Worm (Caenorhabditis elegans) whole organism, young adult: ENCODE measurements around the gene unc-24.

Experiments
- B0019.2 ChIP-seq: fragments of 200-800 bp; sonication (Bioruptor generic); conservative IDR thresholded peaks from 2 replicates; pipeline ENCODE4 v1.3.6; 2022; ENCODE audit warnings: missing genetic modification reagents, missing genetic modification characterization, missing compliant biosample characterization
- F22D6.2 ChIP-seq: sonication (generic microtip); optimal IDR thresholded peaks from 2 replicates; lab custom pipeline; 2016; ENCODE audit warnings: mild to moderate bottlenecking, missing genetic modification characterization, missing compliant biosample characterization
- F39B2.1 ChIP-seq: fragments of 200-800 bp; sonication (Bioruptor generic); IDR thresholded peaks from 2 replicates; pipeline ENCODE4 v1.3.6; 2022; ENCODE audit warnings: missing genetic modification reagents, missing genetic modification characterization, missing compliant biosample characterization
- K11D2.4 ChIP-seq: fragments of 200-800 bp; sonication (Bioruptor generic); IDR thresholded peaks from 2 replicates; pipeline ENCODE4 v1.3.6; 2022; ENCODE audit warnings: missing genetic modification reagents, missing genetic modification characterization, missing compliant biosample characterization
- Y53F4B.3 ChIP-seq: fragments of 200-800 bp; sonication (Bioruptor generic); IDR thresholded peaks from 2 replicates; pipeline ENCODE4 v1.3.6; 2022; ENCODE audit warnings: missing genetic modification reagents, missing genetic modification characterization, missing compliant biosample characterization
- Y56A3A.18 ChIP-seq: fragments of 200-800 bp; sonication (Bioruptor generic); IDR thresholded peaks from 2 replicates; pipeline ENCODE4 v1.3.6; 2022; ENCODE audit warnings: missing genetic modification reagents, missing genetic modification characterization, missing compliant biosample characterization
- Y79H2A.3 ChIP-seq: fragments of 200-800 bp; sonication (Bioruptor generic); conservative IDR thresholded peaks from 2 replicates; pipeline ENCODE4 v1.3.6; 2022; ENCODE audit warnings: missing genetic modification reagents, missing genetic modification characterization, missing compliant biosample characterization
- attf-3 ChIP-seq: fragments of 200-800 bp; sonication (Bioruptor generic); conservative IDR thresholded peaks from 2 replicates; pipeline ENCODE4 v1.3.6; 2022; ENCODE audit warnings: missing genetic modification reagents, missing genetic modification characterization, missing compliant biosample characterization
- attf-6 ChIP-seq: fragments of 200-800 bp; sonication (Bioruptor generic); IDR thresholded peaks from 2 replicates; pipeline ENCODE4 v1.3.6; 2022; ENCODE audit warnings: missing genetic modification reagents, missing genetic modification characterization, missing compliant biosample characterization
- bed-1 ChIP-seq: fragments of 200-800 bp; sonication (Bioruptor generic); IDR thresholded peaks from 2 replicates; pipeline ENCODE4 v1.3.6; 2022; ENCODE audit warnings: missing genetic modification reagents, missing genetic modification characterization, missing compliant biosample characterization
- bed-2 ChIP-seq: fragments of 200-800 bp; sonication (Bioruptor generic); IDR thresholded peaks from 2 replicates; pipeline ENCODE4 v1.3.6; 2022; ENCODE audit warnings: missing genetic modification reagents, missing genetic modification characterization, missing compliant biosample characterization
- ceh-27 ChIP-seq: fragments of 200-800 bp; sonication (Bioruptor generic); optimal IDR thresholded peaks from 2 replicates; lab custom pipeline; 2018; ENCODE audit warnings: mild to moderate bottlenecking, missing genetic modification characterization, moderate library complexity, missing compliant biosample characterization
- die-1 ChIP-seq: sonication (generic microtip); optimal IDR thresholded peaks from 2 replicates; lab custom pipeline; 2016; ENCODE audit warnings: missing genotype, mild to moderate bottlenecking, missing genetic modification characterization, missing compliant biosample characterization
- dpff-1 ChIP-seq: sonication (generic microtip); optimal IDR thresholded peaks from 2 replicates; lab custom pipeline; 2017; ENCODE audit warnings: mild to moderate bottlenecking, missing genetic modification characterization, missing compliant biosample characterization
- him-1 ChIP-seq: sonication (generic microtip); optimal IDR thresholded peaks from 2 replicates; lab custom pipeline; 2016; ENCODE audit warnings: missing genotype, missing genetic modification reagents, missing genetic modification characterization, missing compliant biosample characterization
- hlh-12 ChIP-seq: sonication (generic microtip); optimal IDR thresholded peaks from 2 replicates; lab custom pipeline; 2016; ENCODE audit warnings: missing genetic modification characterization, missing compliant biosample characterization
- let-526 ChIP-seq: fragments of 200-800 bp; sonication (Bioruptor generic); IDR thresholded peaks from 2 replicates; pipeline ENCODE4 v1.3.6; 2022; ENCODE audit warnings: missing genetic modification reagents, missing genetic modification characterization, missing compliant biosample characterization
- let-607 ChIP-seq, 2 experiments: fragments of 200-800 bp in 1 of 2; sonication (Bioruptor generic) in 1 of 2; sonication (generic microtip) in 1 of 2; optimal IDR thresholded peaks; 2 replicates each; lab custom pipeline; 2016 to 2018; ENCODE audit warnings: mild to moderate bottlenecking in 2 of 2, missing compliant biosample characterization in 2 of 2, missing genetic modification characterization in 2 of 2, moderate library complexity in 2 of 2, missing genotype in 1 of 2
- lin-40 ChIP-seq: sonication (generic microtip); optimal IDR thresholded peaks from 2 replicates; lab custom pipeline; 2016; ENCODE audit warnings: missing genetic modification characterization, mild to moderate bottlenecking, missing compliant biosample characterization, missing genotype, missing genetic modification reagents
- lin-54 ChIP-seq: fragments of 200-800 bp; sonication (Bioruptor generic); optimal IDR thresholded peaks from 2 replicates; lab custom pipeline; 2018; ENCODE audit warnings: mild to moderate bottlenecking, missing genetic modification characterization, missing compliant biosample characterization
- lsy-27 ChIP-seq: sonication (generic microtip); optimal IDR thresholded peaks from 2 replicates; lab custom pipeline; 2017; ENCODE audit warnings: missing genetic modification characterization, mild to moderate bottlenecking, missing compliant biosample characterization, antibody characterized with exemption, missing genotype, borderline replicate concordance; ENCODE audit not compliant: insufficient read depth
- madf-10 ChIP-seq: sonication (generic microtip); optimal IDR thresholded peaks from 2 replicates; lab custom pipeline; 2016; ENCODE audit warnings: mild to moderate bottlenecking, missing genetic modification characterization, missing compliant biosample characterization
- madf-6 ChIP-seq: fragments of 200-800 bp; sonication (Bioruptor generic); IDR thresholded peaks from 2 replicates; pipeline ENCODE4 v1.3.6; 2022; ENCODE audit warnings: missing genetic modification reagents, missing genetic modification characterization, missing compliant biosample characterization
- madf-8 ChIP-seq: fragments of 200-800 bp; sonication (Bioruptor generic); conservative IDR thresholded peaks from 2 replicates; pipeline ENCODE4 v1.3.6; 2022; ENCODE audit warnings: missing genetic modification reagents, missing genetic modification characterization, missing compliant biosample characterization
- mcd-1 ChIP-seq: fragments of 200-800 bp; sonication (Bioruptor generic); IDR thresholded peaks from 2 replicates; pipeline ENCODE4 v1.3.6; 2022; ENCODE audit warnings: missing genetic modification reagents, missing genetic modification characterization, missing compliant biosample characterization
- mel-28 ChIP-seq: sonication (generic microtip); optimal IDR thresholded peaks from 2 replicates; lab custom pipeline; 2016; ENCODE audit warnings: borderline replicate concordance, mild to moderate bottlenecking, missing genetic modification characterization, missing compliant biosample characterization
- mes-4 ChIP-seq: sonication (generic microtip); optimal IDR thresholded peaks from 2 replicates; lab custom pipeline; 2016; ENCODE audit warnings: missing genotype, missing genetic modification characterization, missing compliant biosample characterization
- nfya-1 ChIP-seq: sonication (generic microtip); optimal IDR thresholded peaks from 2 replicates; lab custom pipeline; 2017; ENCODE audit warnings: antibody characterized with exemption, missing compliant biosample characterization, missing genetic modification characterization, borderline replicate concordance; ENCODE audit not compliant: insufficient read depth
- nhr-179 ChIP-seq: sonication (generic microtip); optimal IDR thresholded peaks from 2 replicates; lab custom pipeline; 2016; ENCODE audit warnings: mild to moderate bottlenecking, missing genetic modification characterization, missing compliant biosample characterization
- nhr-80 ChIP-seq: sonication (generic microtip); optimal IDR thresholded peaks from 2 replicates; lab custom pipeline; 2016; ENCODE audit warnings: missing genetic modification characterization, missing compliant biosample characterization
- pha-4 ChIP-seq: fragments of 150-350 bp; sonication (generic microtip); optimal IDR thresholded peaks from 2 replicates; lab custom pipeline; 2014; ENCODE audit warnings: missing biosample characterization, missing genetic modification reagents, missing genetic modification characterization
- rcor-1 ChIP-seq: fragments of 200-800 bp; sonication (Bioruptor generic); IDR thresholded peaks from 2 replicates; pipeline ENCODE4 v1.3.6; 2022; ENCODE audit warnings: missing genetic modification reagents, missing genetic modification characterization, missing compliant biosample characterization
- rec-8 ChIP-seq, 2 experiments: sonication (generic microtip); optimal IDR thresholded peaks; 2 replicates each; lab custom pipeline; 2016; ENCODE audit warnings: mild to moderate bottlenecking in 2 of 2, missing genetic modification characterization in 2 of 2, missing genetic modification reagents in 2 of 2, missing genotype in 2 of 2, missing biosample characterization in 1 of 2, missing compliant biosample characterization in 1 of 2, moderate library complexity in 1 of 2
- rpc-1 ChIP-seq, 2 experiments: fragments of 150-350 bp in 1 of 2; sonication (generic microtip) in 1 of 2; optimal IDR thresholded peaks; 2 replicates each; lab custom pipeline; 2014 to 2018; ENCODE audit warnings: missing biosample characterization in 1 of 2, missing genetic modification characterization in 1 of 2, missing genetic modification reagents in 1 of 2, missing genotype in 1 of 2
- sdz-38 ChIP-seq: sonication (generic microtip); optimal IDR thresholded peaks from 2 replicates; lab custom pipeline; 2016; ENCODE audit warnings: missing genotype, missing genetic modification characterization, missing compliant biosample characterization
- snpc-1.1 ChIP-seq: sonication (generic microtip); optimal IDR thresholded peaks from 2 replicates; lab custom pipeline; 2017; ENCODE audit warnings: missing genetic modification characterization, mild to moderate bottlenecking, missing compliant biosample characterization, antibody characterized with exemption, moderate library complexity, missing genotype, missing genetic modification reagents; ENCODE audit not compliant: insufficient read depth
- snpc-4 ChIP-seq, 5 experiments: fragments of 150-350 bp in 1 of 5; sonication (generic microtip) in 4 of 5; optimal IDR thresholded peaks; 2 replicates each; lab custom pipeline; 2014 to 2018; ENCODE audit warnings: missing genetic modification characterization in 5 of 5, missing biosample characterization in 3 of 5, antibody characterized with exemption in 2 of 5, mild to moderate bottlenecking in 2 of 5, missing compliant biosample characterization in 2 of 5, missing genotype in 2 of 5, moderate library complexity in 2 of 5, missing genetic modification reagents in 1 of 5
- somi-1 ChIP-seq: fragments of 200-800 bp; sonication (Bioruptor generic); optimal IDR thresholded peaks from 2 replicates; lab custom pipeline; 2018; ENCODE audit warnings: mild to moderate bottlenecking, missing genetic modification characterization, missing compliant biosample characterization
- tbx-9 ChIP-seq: sonication (generic microtip); optimal IDR thresholded peaks from 2 replicates; lab custom pipeline; 2016; ENCODE audit warnings: borderline replicate concordance, missing genetic modification characterization, inconsistent platforms, missing compliant biosample characterization
- tlf-1 ChIP-seq: fragments of 200-800 bp; sonication (Bioruptor generic); optimal IDR thresholded peaks from 2 replicates; lab custom pipeline; 2018; ENCODE audit warnings: mild to moderate bottlenecking, missing genetic modification characterization, missing compliant biosample characterization
- xnd-1 ChIP-seq: sonication (generic microtip); optimal IDR thresholded peaks from 2 replicates; lab custom pipeline; 2016; ENCODE audit warnings: missing genotype, missing genetic modification reagents, missing genetic modification characterization, missing compliant biosample characterization
- ztf-22 ChIP-seq: fragments of 200-800 bp; sonication (Bioruptor generic); optimal IDR thresholded peaks from 2 replicates; lab custom pipeline; 2018; ENCODE audit warnings: mild to moderate bottlenecking, missing genetic modification characterization, moderate library complexity, missing compliant biosample characterization
- ztf-3 ChIP-seq: fragments of 200-800 bp; sonication (Bioruptor generic); optimal IDR thresholded peaks from 2 replicates; lab custom pipeline; 2018; ENCODE audit warnings: mild to moderate bottlenecking, missing genetic modification characterization, missing compliant biosample characterization

Gene unc-24

DNA sequence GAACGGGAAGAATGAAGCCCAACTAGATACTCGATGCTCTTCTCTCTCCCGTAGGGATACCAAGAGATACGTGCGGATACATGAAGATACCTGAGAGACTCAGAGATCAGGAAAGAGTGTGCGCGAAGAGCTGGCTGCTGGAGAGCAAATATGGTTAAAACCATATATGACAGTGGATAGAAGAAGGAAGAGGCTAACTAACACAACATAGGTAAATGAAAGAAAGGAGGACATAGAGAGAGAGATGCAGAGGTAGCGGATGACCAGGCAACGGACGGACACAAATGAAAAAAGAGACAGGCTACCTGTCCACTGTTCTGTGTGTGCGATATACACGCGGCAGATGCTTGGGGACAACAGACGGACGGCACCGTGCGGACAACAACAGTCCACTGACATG lies 28.5 kb downstream of the unc-24 start:
- TF ChIP-seq ztf-22 (no peak), bed-2 (GFP tag; lab: Robert Waterston, UW) (no peak), madf-6 (GFP tag; lab: Robert Waterston, UW) (no peak), pha-4 (tag; lab: Kevin White, UChicago) (no peak), snpc-1.1 (tag; lab: Kevin White, UChicago) (no peak)

DNA sequence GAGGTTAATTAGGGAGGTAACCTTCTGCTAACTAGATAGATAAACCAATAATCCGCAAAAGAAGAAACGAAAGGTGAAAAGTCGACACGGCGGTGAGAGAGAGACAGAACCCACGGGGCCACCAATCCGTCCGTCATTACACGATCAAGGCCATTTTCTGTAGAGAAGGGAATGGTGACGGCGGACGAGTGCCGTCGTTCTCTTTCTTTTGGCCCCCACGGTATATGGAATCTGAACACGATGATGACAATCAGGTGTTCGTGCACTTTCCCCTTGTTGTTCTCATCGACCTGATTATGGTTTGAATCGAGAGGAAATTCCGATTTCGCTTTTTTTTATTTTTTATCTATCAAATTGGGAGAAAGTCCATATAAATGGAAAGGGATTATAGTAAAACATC lies 29.7 kb downstream of the unc-24 start:
- TF ChIP-seq tlf-1 (GFP tag; lab: Kevin White, UChicago) = no peak
- TF ChIP-seq B0019.2 = no peak
- TF ChIP-seq him-1 (tag; lab: Kevin White, UChicago) = no peak
- TF ChIP-seq mes-4 (tag; lab: Kevin White, UChicago) = no peak
- no peak for TF ChIP-seq attf-6 (GFP tag; lab: Robert Waterston, UW)
- TF ChIP-seq madf-8 (GFP tag; lab: Robert Waterston, UW) = no peak
- TF ChIP-seq lin-54 (GFP tag; lab: Kevin White, UChicago) = no peak
- no peak for TF ChIP-seq hlh-12 (tag; lab: Kevin White, UChicago)
- TF ChIP-seq xnd-1 (tag; lab: Kevin White, UChicago) = no peak
- TF ChIP-seq somi-1 = no peak
- TF ChIP-seq tbx-9 (tag; lab: Kevin White, UChicago) = no peak
- no peak for TF ChIP-seq Y56A3A.18 (GFP tag; lab: Robert Waterston, UW)

DNA sequence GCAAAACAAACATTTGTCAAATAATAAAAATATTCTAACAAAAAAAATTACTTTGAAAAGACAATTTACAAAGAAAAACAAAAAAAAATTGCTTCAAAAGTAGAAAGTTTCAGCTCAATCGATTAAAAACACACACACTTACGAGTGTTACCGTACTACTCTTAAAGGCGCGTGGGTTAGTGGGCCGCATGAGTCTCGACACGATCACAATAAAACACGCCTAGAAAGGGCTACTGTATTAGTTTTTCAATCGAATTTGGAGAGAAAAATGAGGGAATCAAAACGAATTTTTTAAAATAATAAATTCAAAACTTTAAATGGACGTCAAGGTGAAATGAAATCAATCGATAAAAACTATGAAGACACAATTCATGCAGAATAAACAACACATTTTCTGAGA lies 30.9 kb downstream of the unc-24 start:
- TF ChIP-seq let-526 (GFP tag; lab: Robert Waterston, UW) = no peak
- no peak for TF ChIP-seq B0019.2
- TF ChIP-seq rcor-1 (GFP tag; lab: Robert Waterston, UW) = peak; percentile 54; the same call in 1 of the 2 replicates
- no peak for TF ChIP-seq rpc-1 (optimal IDR thresholded peaks at IDR 0.05; lab: Kevin White, UChicago)
- TF ChIP-seq rpc-1 (tag; optimal IDR thresholded peaks at IDR 0.05; lab: Kevin White, UChicago) = no peak
- no peak for TF ChIP-seq lin-54 (GFP tag; lab: Kevin White, UChicago)
- TF ChIP-seq lsy-27 (tag; lab: Kevin White, UChicago) = no peak
- TF ChIP-seq ceh-27 (GFP tag; lab: Kevin White, UChicago) = no peak
- no peak for TF ChIP-seq dpff-1 (tag; lab: Kevin White, UChicago)
- TF ChIP-seq F39B2.1 (GFP tag; lab: Robert Waterston, UW) = no peak
- no peak for TF ChIP-seq lin-40 (tag; lab: Kevin White, UChicago)
- TF ChIP-seq ztf-22 = no peak
- no peak for TF ChIP-seq die-1
- TF ChIP-seq K11D2.4 = no peak
- TF ChIP-seq madf-6 (GFP tag; lab: Robert Waterston, UW) = peak; percentile 96
- TF ChIP-seq rec-8 (tag; optimal IDR thresholded peaks at IDR 0.05; lab: Kevin White, UChicago) = no peak
- no peak for TF ChIP-seq let-607 (tag; optimal IDR thresholded peaks at IDR 0.05; lab: Kevin White, UChicago)
- TF ChIP-seq bed-1 (GFP tag; lab: Robert Waterston, UW) = no peak
- TF ChIP-seq attf-3 (GFP tag; lab: Robert Waterston, UW) = no peak
- no peak for TF ChIP-seq nhr-80 (tag; lab: Kevin White, UChicago)
- TF ChIP-seq nhr-179 (tag; lab: Kevin White, UChicago) = no peak
- TF ChIP-seq sdz-38 = no peak
- no peak for TF ChIP-seq Y53F4B.3 (GFP tag; lab: Robert Waterston, UW)
- no peak for TF ChIP-seq F22D6.2 (tag; lab: Kevin White, UChicago)
- no peak for TF ChIP-seq Y79H2A.3 (GFP tag; lab: Robert Waterston, UW)
- TF ChIP-seq snpc-4 (GFP tag; optimal IDR thresholded peaks at IDR 0.05; lab: Kevin White, UChicago) = no peak
- peak in 2 of 4 experiments; percentile 12 to 45 for TF ChIP-seq snpc-4 (tag; optimal IDR thresholded peaks at IDR 0.05; lab: Kevin White, UChicago)
- TF ChIP-seq nfya-1 (tag; lab: Kevin White, UChicago) = no peak
- no peak for TF ChIP-seq somi-1
- 0 out of 2 replicates have a peak, but pooled peaks have one; percentile 9 for TF ChIP-seq mcd-1 (GFP tag; lab: Robert Waterston, UW)
- TF ChIP-seq ztf-3 (GFP tag; lab: Kevin White, UChicago) = no peak
- no peak for TF ChIP-seq mel-28 (tag; lab: Kevin White, UChicago)
- no peak for TF ChIP-seq madf-10 (tag; lab: Kevin White, UChicago)
